Worm (Caenorhabditis elegans) whole organism, dauer: Measurements from ENCODE around the gene rps-11.

Source experiments
- unc-62 ChIP-seq: sonication (generic microtip); optimal IDR thresholded peaks from 2 replicates; lab custom pipeline; 2017; ENCODE audit warnings: missing biosample characterization, missing genetic modification reagents, missing genetic modification characterization

rps-11 gene

ce11 chrIV:11602498-11603068 is at the start of gene rps-11:
Gene rps-11 (plus strand): TSS chrIV:11602641.
- no peak for TF ChIP-seq unc-62 (GFP tag; lab: Kevin White, UChicago)

- TF ChIP-seq unc-62 (GFP tag; lab: Kevin White, UChicago) = no peak
Measured at ce11 chrIV:11561677-11562076, 40.8 kb upstream of the rps-11 start, which contains the start of gene F12F6.7. Gene F12F6.7 (minus strand): TSS chrIV:11561833.

ce11 chrIV:11563090-11563489 is 39.4 kb upstream of the rps-11 start:
- no peak for TF ChIP-seq unc-62 (GFP tag; lab: Kevin White, UChicago)

- no peak for TF ChIP-seq unc-62 (GFP tag; lab: Kevin White, UChicago)
Measured at ce11 chrIV:11565022-11565421, 37.4 kb upstream of the rps-11 start.

ce11 chrIV:11566146-11566545 is 36.3 kb upstream of the rps-11 start, which contains the start of gene sec-24.1:
Gene sec-24.1 (minus strand): TSS chrIV:11566194.
- TF ChIP-seq unc-62 (GFP tag; lab: Kevin White, UChicago) = no peak

- no peak for TF ChIP-seq unc-62 (GFP tag; lab: Kevin White, UChicago)
Measured at ce11 chrIV:11568249-11568940, 34.0 kb upstream of the rps-11 start.

ce11 chrIV:11569795-11570194 is 32.6 kb upstream of the rps-11 start:
- no peak for TF ChIP-seq unc-62 (GFP tag; lab: Kevin White, UChicago)

ce11 chrIV:11570200-11570599 is 32.2 kb upstream of the rps-11 start, which contains the start of gene srgp-1:
Gene srgp-1 (plus strand): TSS chrIV:11570500.
- TF ChIP-seq unc-62 (GFP tag; lab: Kevin White, UChicago) = no peak

- no peak for TF ChIP-seq unc-62 (GFP tag; lab: Kevin White, UChicago)
Measured at ce11 chrIV:11571374-11571839, 31.0 kb upstream of the rps-11 start.

- TF ChIP-seq unc-62 (GFP tag; lab: Kevin White, UChicago) = no peak
Measured at ce11 chrIV:11572524-11572923, 29.9 kb upstream of the rps-11 start.

- no peak for TF ChIP-seq unc-62 (GFP tag; lab: Kevin White, UChicago)
Measured at ce11 chrIV:11574331-11574730, 28.1 kb upstream of the rps-11 start.

ce11 chrIV:11578492-11578891 is 23.9 kb upstream of the rps-11 start, which contains the start of gene rib-1:
Gene rib-1 (plus strand): TSS chrIV:11578792.
- no peak for TF ChIP-seq unc-62 (GFP tag; lab: Kevin White, UChicago)

- no peak for TF ChIP-seq unc-62 (GFP tag; lab: Kevin White, UChicago)
Measured at ce11 chrIV:11582450-11583166, 19.8 kb upstream of the rps-11 start.

ce11 chrIV:11583906-11584378 is 18.5 kb upstream of the rps-11 start, which contains the start of gene F12F6.1:
Gene F12F6.1 (plus strand): TSS chrIV:11583956.
- no peak for TF ChIP-seq unc-62 (GFP tag; lab: Kevin White, UChicago)

ce11 chrIV:11584853-11585252 is 17.6 kb upstream of the rps-11 start:
- TF ChIP-seq unc-62 (GFP tag; lab: Kevin White, UChicago) = no peak

ce11 chrIV:11586484-11586883 is 16.0 kb upstream of the rps-11 start:
- no peak for TF ChIP-seq unc-62 (GFP tag; lab: Kevin White, UChicago)
